Fruit fly (Drosophila melanogaster): ENCODE data around the gene Polr3A.

DNA sequence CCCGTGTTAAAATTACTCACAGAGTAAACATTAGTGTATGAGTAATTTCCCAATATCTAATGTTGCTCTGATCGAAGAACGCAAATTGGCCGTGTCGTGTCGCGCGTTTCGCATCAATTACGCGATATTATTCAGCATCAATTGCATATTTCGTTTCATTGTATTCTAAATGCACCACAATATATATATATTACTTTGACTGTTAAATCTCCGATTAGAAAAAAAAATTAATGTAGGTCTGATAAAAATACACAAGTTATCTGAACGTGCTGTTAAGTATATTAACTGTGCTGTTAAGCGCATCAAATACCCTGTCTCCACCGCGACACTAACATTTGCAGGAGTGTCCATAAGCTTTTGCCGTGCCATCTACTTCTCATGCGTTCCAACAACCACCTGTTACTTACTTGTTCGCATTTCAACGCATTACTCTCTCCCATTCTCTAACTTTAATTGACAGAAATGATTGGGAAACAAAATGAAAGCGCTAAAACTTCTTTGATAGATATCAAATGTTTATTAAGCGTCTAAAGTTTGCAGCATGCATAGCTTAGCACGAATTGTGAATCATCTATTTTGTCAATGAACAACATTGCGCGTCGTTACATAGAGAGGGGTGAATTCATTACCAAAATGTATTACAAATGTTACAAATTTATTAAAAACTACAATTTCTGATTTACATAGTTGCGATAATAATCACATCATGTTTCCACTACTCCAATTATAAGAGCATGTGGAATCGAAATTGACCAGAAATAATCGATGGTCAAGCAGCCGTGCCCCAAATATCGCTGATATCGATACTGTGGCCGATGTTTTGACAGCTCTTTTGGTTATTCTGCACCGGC lies 2.1 kb upstream of the Polr3A start, which contains the start of the genes Graf and mRpL3:
- TF ChIP-seq ttk (optimal IDR thresholded peaks at IDR 0.05): no peak
- no peak for TF ChIP-seq psq (optimal IDR thresholded peaks at IDR 0.05)

Data from Kc167 (cell line).